Worm (Caenorhabditis elegans) whole organism, L2 larva: Measurements from ENCODE around the gene kbp-3.

Experiments used
- C34F6.9 ChIP-seq: fragments of 150-350 bp; optimal IDR thresholded peaks from 2 replicates; lab custom pipeline; 2014; ENCODE audit warnings: missing biosample characterization, missing genetic modification characterization
- F13H6.1 ChIP-seq: sonication (generic microtip); optimal IDR thresholded peaks from 2 replicates; lab custom pipeline; 2016; ENCODE audit warnings: missing genetic modification characterization, missing compliant biosample characterization
- R02D3.7 ChIP-seq: fragments of 150-350 bp; optimal IDR thresholded peaks from 2 replicates; lab custom pipeline; 2014; ENCODE audit warnings: missing biosample characterization, missing genetic modification characterization
- Y55F3AM.14 ChIP-seq: fragments of 200-800 bp; sonication (Bioruptor generic); optimal IDR thresholded peaks from 2 replicates; lab custom pipeline; 2018; ENCODE audit warnings: mild to moderate bottlenecking, missing genetic modification characterization, missing compliant biosample characterization
- ZK546.5 ChIP-seq: sonication (generic microtip); optimal IDR thresholded peaks from 2 replicates; lab custom pipeline; 2017; ENCODE audit warnings: missing biosample characterization, missing genetic modification characterization
- alr-1 ChIP-seq: fragments of 150-350 bp; optimal IDR thresholded peaks from 2 replicates; lab custom pipeline; 2014; ENCODE audit warnings: missing biosample characterization, missing genetic modification characterization
- aly-2 ChIP-seq: fragments of 150-350 bp; optimal IDR thresholded peaks from 2 replicates; lab custom pipeline; 2014; ENCODE audit warnings: missing biosample characterization, missing genetic modification characterization
- ama-1 ChIP-seq: fragments of 150-350 bp; optimal IDR thresholded peaks from 2 replicates; lab custom pipeline; 2018; ENCODE audit warnings: inconsistent platforms
- blmp-1 ChIP-seq: sonication (generic microtip); optimal IDR thresholded peaks from 2 replicates; lab custom pipeline; 2017; ENCODE audit warnings: missing genetic modification characterization, mild to moderate bottlenecking, missing compliant biosample characterization, antibody characterized with exemption, moderate library complexity; ENCODE audit not compliant: insufficient read depth
- ceh-16 ChIP-seq: fragments of 150-350 bp; optimal IDR thresholded peaks from 2 replicates; lab custom pipeline; 2014; ENCODE audit warnings: missing biosample characterization, missing genetic modification characterization
- ceh-82 ChIP-seq: fragments of 150-350 bp; optimal IDR thresholded peaks from 2 replicates; lab custom pipeline; 2014; ENCODE audit warnings: missing biosample characterization, missing genetic modification characterization
- crh-2 ChIP-seq: sonication (generic microtip); optimal IDR thresholded peaks from 2 replicates; lab custom pipeline; 2017; ENCODE audit warnings: missing biosample characterization, missing genetic modification characterization
- dmd-4 ChIP-seq: sonication (generic microtip); optimal IDR thresholded peaks from 2 replicates; lab custom pipeline; 2017; ENCODE audit warnings: missing biosample characterization, missing genetic modification characterization
- egl-27 ChIP-seq: sonication (generic microtip); optimal IDR thresholded peaks from 3 replicates; lab custom pipeline; 2017; ENCODE audit warnings: missing biosample characterization, missing genetic modification reagents, missing genetic modification characterization
- elt-1 ChIP-seq: fragments of 150-350 bp; optimal IDR thresholded peaks from 2 replicates; lab custom pipeline; 2014; ENCODE audit warnings: missing biosample characterization, missing genetic modification characterization
- elt-3 ChIP-seq: sonication (generic microtip); optimal IDR thresholded peaks from 2 replicates; lab custom pipeline; 2017; ENCODE audit warnings: missing biosample characterization, missing genetic modification characterization
- fos-1 ChIP-seq: fragments of 150-350 bp; optimal IDR thresholded peaks from 2 replicates; lab custom pipeline; 2014; ENCODE audit warnings: missing biosample characterization, missing genetic modification characterization
- gmeb-1 ChIP-seq: fragments of 150-350 bp; optimal IDR thresholded peaks from 2 replicates; lab custom pipeline; 2014; ENCODE audit warnings: missing biosample characterization, missing genetic modification characterization
- lin-11 ChIP-seq: fragments of 150-350 bp; sonication (generic microtip); optimal IDR thresholded peaks from 2 replicates; lab custom pipeline; 2014; ENCODE audit warnings: missing biosample characterization, missing genetic modification characterization, inconsistent platforms, mixed read lengths
- lin-13 ChIP-seq: fragments of 150-350 bp; optimal IDR thresholded peaks from 2 replicates; lab custom pipeline; 2014; ENCODE audit warnings: missing biosample characterization, missing genetic modification reagents, missing genetic modification characterization
- lin-39 ChIP-seq: fragments of 150-350 bp; optimal IDR thresholded peaks from 2 replicates; lab custom pipeline; 2014; ENCODE audit warnings: missing biosample characterization, missing genetic modification reagents, missing genetic modification characterization
- lsy-2 ChIP-seq, 2 experiments: fragments of 150-350 bp in 1 of 2; sonication (generic microtip) in 1 of 2; optimal IDR thresholded peaks; 2 replicates each; lab custom pipeline; 2014 to 2017; ENCODE audit warnings: missing biosample characterization in 2 of 2, missing genetic modification characterization in 2 of 2
- mab-5 ChIP-seq: fragments of 150-350 bp; optimal IDR thresholded peaks from 2 replicates; lab custom pipeline; 2014; ENCODE audit warnings: missing biosample characterization, missing genetic modification characterization
- mbf-1 ChIP-seq: sonication (generic microtip); optimal IDR thresholded peaks from 2 replicates; lab custom pipeline; 2017; ENCODE audit warnings: missing biosample characterization, missing genetic modification characterization
- mdl-1 ChIP-seq, 2 experiments: fragments of 150-350 bp in 1 of 2; sonication (generic microtip) in 1 of 2; optimal IDR thresholded peaks; 2 replicates each; lab custom pipeline; 2017; ENCODE audit warnings: missing biosample characterization in 2 of 2, missing genetic modification characterization in 2 of 2
- nhr-10 ChIP-seq: sonication (generic microtip); optimal IDR thresholded peaks from 2 replicates; lab custom pipeline; 2017; ENCODE audit warnings: missing biosample characterization, missing genetic modification characterization
- nhr-11 ChIP-seq: fragments of 150-350 bp; optimal IDR thresholded peaks from 2 replicates; lab custom pipeline; 2014; ENCODE audit warnings: missing biosample characterization, missing genetic modification characterization
- nhr-12 ChIP-seq: fragments of 150-350 bp; optimal IDR thresholded peaks from 2 replicates; lab custom pipeline; 2014; ENCODE audit warnings: missing biosample characterization, missing genetic modification characterization
- nhr-129 ChIP-seq: fragments of 150-350 bp; optimal IDR thresholded peaks from 2 replicates; lab custom pipeline; 2014; ENCODE audit warnings: missing biosample characterization, missing genetic modification characterization
- nhr-21 ChIP-seq: fragments of 150-350 bp; optimal IDR thresholded peaks from 2 replicates; lab custom pipeline; 2014; ENCODE audit warnings: missing biosample characterization, missing genetic modification characterization
- nhr-237 ChIP-seq: fragments of 150-350 bp; optimal IDR thresholded peaks from 2 replicates; lab custom pipeline; 2014; ENCODE audit warnings: missing biosample characterization, missing genetic modification characterization
- nhr-25 ChIP-seq: fragments of 150-350 bp; sonication (generic microtip); optimal IDR thresholded peaks from 3 replicates; lab custom pipeline; 2014; ENCODE audit warnings: missing biosample characterization, missing genetic modification characterization
- nhr-6 ChIP-seq: fragments of 150-350 bp; optimal IDR thresholded peaks from 2 replicates; lab custom pipeline; 2014; ENCODE audit warnings: missing biosample characterization, missing genetic modification characterization
- nhr-77 ChIP-seq: fragments of 150-350 bp; optimal IDR thresholded peaks from 2 replicates; lab custom pipeline; 2014; ENCODE audit warnings: missing biosample characterization, missing genetic modification characterization
- peb-1 ChIP-seq: fragments of 150-350 bp; optimal IDR thresholded peaks from 2 replicates; lab custom pipeline; 2014; ENCODE audit warnings: missing biosample characterization, missing genetic modification characterization
- sem-4 ChIP-seq: fragments of 150-350 bp; optimal IDR thresholded peaks from 2 replicates; lab custom pipeline; 2014; ENCODE audit warnings: missing biosample characterization, missing genetic modification reagents, missing genetic modification characterization
- skn-1 ChIP-seq: sonication (generic microtip); optimal IDR thresholded peaks from 2 replicates; lab custom pipeline; 2017; ENCODE audit warnings: missing biosample characterization, missing genetic modification characterization
- sma-3 ChIP-seq: sonication (generic microtip); optimal IDR thresholded peaks from 2 replicates; lab custom pipeline; 2016; ENCODE audit warnings: missing genetic modification reagents, missing genetic modification characterization, missing compliant biosample characterization
- sma-9 ChIP-seq, 2 experiments: fragments of 150-350 bp in 1 of 2; sonication (generic microtip) in 1 of 2; optimal IDR thresholded peaks; 2 replicates each; lab custom pipeline; 2014 to 2016; ENCODE audit warnings: missing genetic modification characterization in 2 of 2, mild to moderate bottlenecking in 1 of 2, missing biosample characterization in 1 of 2, missing compliant biosample characterization in 1 of 2, missing genetic modification reagents in 1 of 2, moderate library complexity in 1 of 2
- snpc-4 ChIP-seq: fragments of 150-350 bp; optimal IDR thresholded peaks from 2 replicates; lab custom pipeline; 2014; ENCODE audit warnings: missing biosample characterization, missing genetic modification characterization
- unc-39 ChIP-seq: fragments of 150-350 bp; optimal IDR thresholded peaks from 2 replicates; lab custom pipeline; 2014; ENCODE audit warnings: missing biosample characterization, missing genetic modification characterization
- unc-55 ChIP-seq: fragments of 150-350 bp; sonication (generic microtip); optimal IDR thresholded peaks from 3 replicates; lab custom pipeline; 2014; ENCODE audit warnings: missing biosample characterization, missing genetic modification reagents, missing genetic modification characterization
- unc-62 ChIP-seq: fragments of 150-350 bp; optimal IDR thresholded peaks from 2 replicates; lab custom pipeline; 2014; ENCODE audit warnings: missing biosample characterization, missing genetic modification reagents, missing genetic modification characterization
- zag-1 ChIP-seq: fragments of 150-350 bp; optimal IDR thresholded peaks from 2 replicates; lab custom pipeline; 2014; ENCODE audit warnings: missing biosample characterization, missing genetic modification characterization
- ztf-1 ChIP-seq: fragments of 200-800 bp; sonication (Bioruptor generic); conservative IDR thresholded peaks from 2 replicates; pipeline ENCODE4 v1.3.6; 2022; ENCODE audit warnings: missing genetic modification characterization, missing compliant biosample characterization
- ztf-11 ChIP-seq: sonication (generic microtip); optimal IDR thresholded peaks from 2 replicates; lab custom pipeline; 2017; ENCODE audit warnings: missing biosample characterization, missing genetic modification characterization
- ztf-4 ChIP-seq: fragments of 150-350 bp; optimal IDR thresholded peaks from 2 replicates; lab custom pipeline; 2014; ENCODE audit warnings: missing biosample characterization, missing genetic modification characterization

Gene kbp-3

ce11 chrII:14404266-14404665 lies 14.4 kb upstream of the kbp-3 start:
- TF ChIP-seq lsy-2 (tag; optimal IDR thresholded peaks at IDR 0.05; lab: Kevin White, UChicago) (peak in 1 of 2 experiments; percentile 5), F13H6.1 (tag; lab: Kevin White, UChicago) (peak; percentile 33), gmeb-1 (tag; lab: Kevin White, UChicago) (no peak), nhr-129 (tag; lab: Kevin White, UChicago) (peak; percentile 19), crh-2 (peak; percentile 44)

- TF ChIP-seq nhr-25 (tag; lab: Kevin White, UChicago) (no peak), mab-5 (tag; lab: Kevin White, UChicago) (no peak), lin-39 (no peak), C34F6.9 (tag; lab: Kevin White, UChicago) (no peak), blmp-1 (tag; lab: Kevin White, UChicago) (no peak), snpc-4 (no peak), mbf-1 (tag; lab: Kevin White, UChicago) (no peak), sma-9 (GFP tag; optimal IDR thresholded peaks at IDR 0.05; lab: Kevin White, UChicago) (no peak), sma-9 (tag; optimal IDR thresholded peaks at IDR 0.05; lab: Kevin White, UChicago) (no peak), ama-1 (no peak), nhr-129 (tag; lab: Kevin White, UChicago) (no peak), ztf-11 (tag; lab: Kevin White, UChicago) (no peak), ztf-4 (no peak), mdl-1 (tag; optimal IDR thresholded peaks at IDR 0.05; lab: Kevin White, UChicago) (no peak), nhr-12 (tag; lab: Kevin White, UChicago) (no peak), unc-62 (no peak), nhr-6 (tag; lab: Kevin White, UChicago) (no peak), sem-4 (tag; lab: Kevin White, UChicago) (no peak)
Observed at ce11 chrII:14401098-14401497, 11.2 kb upstream of the kbp-3 start.

ce11 chrII:14399595-14399994 lies 9.7 kb upstream of the kbp-3 start:
- TF ChIP-seq nhr-129 (tag; lab: Kevin White, UChicago) (peak; percentile 89), mbf-1 (tag; lab: Kevin White, UChicago) (no peak), fos-1 (peak; percentile 80), F13H6.1 (tag; lab: Kevin White, UChicago) (peak; percentile 77), nhr-237 (tag; lab: Kevin White, UChicago) (no peak), unc-55 (peak; percentile 93), ztf-4 (peak; percentile 60), lin-39 (no peak), sma-9 (GFP tag; optimal IDR thresholded peaks at IDR 0.05; lab: Kevin White, UChicago) (no peak), sma-9 (tag; optimal IDR thresholded peaks at IDR 0.05; lab: Kevin White, UChicago) (no peak), nhr-25 (tag; lab: Kevin White, UChicago) (peak; percentile 93), unc-62 (no peak), ztf-1 (GFP tag; lab: Robert Waterston, UW) (no peak), C34F6.9 (tag; lab: Kevin White, UChicago) (peak; percentile 99), unc-39 (no peak), nhr-77 (tag; lab: Kevin White, UChicago) (no peak), ceh-82 (no peak), lin-13 (peak; percentile 89), lsy-2 (tag; optimal IDR thresholded peaks at IDR 0.05; lab: Kevin White, UChicago) (peak; percentile 65 to 94), snpc-4 (peak; percentile 72), skn-1 (tag; lab: Kevin White, UChicago) (no peak), nhr-21 (tag; lab: Kevin White, UChicago) (peak; percentile 80), elt-3 (no peak), ZK546.5 (tag; lab: Kevin White, UChicago) (no peak), ceh-16 (tag; lab: Kevin White, UChicago) (peak; percentile 10), lin-11 (tag; lab: Kevin White, UChicago) (peak; percentile 81), nhr-12 (tag; lab: Kevin White, UChicago) (no peak), ztf-11 (tag; lab: Kevin White, UChicago) (no peak), sem-4 (tag; lab: Kevin White, UChicago) (peak; percentile 89), aly-2 (tag; lab: Kevin White, UChicago) (no peak), nhr-10 (tag; lab: Kevin White, UChicago) (no peak), nhr-11 (tag; lab: Kevin White, UChicago) (no peak), Y55F3AM.14 (GFP tag; lab: Kevin White, UChicago) (no peak), elt-1 (tag; lab: Kevin White, UChicago) (no peak), gmeb-1 (tag; lab: Kevin White, UChicago) (peak; percentile 84), alr-1 (tag; lab: Kevin White, UChicago) (no peak), zag-1 (no peak), R02D3.7 (tag; lab: Kevin White, UChicago) (no peak), crh-2 (peak; percentile 96), peb-1 (no peak), mdl-1 (tag; optimal IDR thresholded peaks at IDR 0.05; lab: Kevin White, UChicago) (peak; percentile 73 to 93), sma-3 (GFP tag; lab: Kevin White, UChicago) (peak; percentile 84), blmp-1 (tag; lab: Kevin White, UChicago) (peak; percentile 62), nhr-6 (tag; lab: Kevin White, UChicago) (peak; percentile 28), egl-27 (tag; lab: Kevin White, UChicago) (no peak), dmd-4 (tag; lab: Kevin White, UChicago) (no peak), mab-5 (tag; lab: Kevin White, UChicago) (peak; percentile 74)
